Worm (Caenorhabditis elegans) whole organism, L4 larva: ENCODE measurements around the gene spcs-3.

Experiments used
- D1046.2 ChIP-seq: fragments of 200-800 bp; sonication (Bioruptor generic); IDR thresholded peaks from 2 replicates; pipeline ENCODE4 v1.3.6; 2022; ENCODE audit warnings: missing genetic modification characterization, missing compliant biosample characterization
- F26F4.8 ChIP-seq: fragments of 200-800 bp; sonication (Bioruptor generic); conservative IDR thresholded peaks from 2 replicates; pipeline ENCODE4 v1.3.6; 2022; ENCODE audit warnings: missing genetic modification characterization, missing compliant biosample characterization
- F44E2.7 ChIP-seq: fragments of 200-800 bp; sonication (Bioruptor generic); IDR thresholded peaks from 2 replicates; pipeline ENCODE4 v2.1.2; 2022; ENCODE audit warnings: missing genetic modification characterization, missing compliant biosample characterization
- T26A8.4 ChIP-seq: fragments of 200-800 bp; sonication (Bioruptor generic); IDR thresholded peaks from 2 replicates; pipeline ENCODE4 v1.3.6; 2022; ENCODE audit warnings: missing genetic modification characterization, missing compliant biosample characterization
- Y105C5A.15 ChIP-seq: fragments of 200-800 bp; sonication (Bioruptor generic); IDR thresholded peaks from 2 replicates; pipeline ENCODE4 v1.3.6; 2022; ENCODE audit warnings: missing genetic modification characterization, missing compliant biosample characterization
- Y48G9A.11 ChIP-seq: fragments of 200-800 bp; sonication (Bioruptor generic); IDR thresholded peaks from 2 replicates; pipeline ENCODE4 v1.3.6; 2022; ENCODE audit warnings: missing genetic modification reagents, missing genetic modification characterization, missing compliant biosample characterization
- aha-1 ChIP-seq: fragments of 150-350 bp; peaks from one replicate; lab custom pipeline; 2014; ENCODE audit warnings: missing biosample characterization, missing genetic modification characterization
- arid-1 ChIP-seq: fragments of 200-800 bp; sonication (Bioruptor generic); conservative IDR thresholded peaks from 2 replicates; pipeline ENCODE4 v1.3.6; 2022; ENCODE audit warnings: missing genetic modification reagents, missing genetic modification characterization, missing compliant biosample characterization
- ceh-28 ChIP-seq: fragments of 150-350 bp; optimal IDR thresholded peaks from 2 replicates; lab custom pipeline; 2014; ENCODE audit warnings: missing biosample characterization, missing genetic modification reagents, missing genetic modification characterization
- ceh-32 ChIP-seq: sonication (generic microtip); optimal IDR thresholded peaks from 2 replicates; lab custom pipeline; 2016; ENCODE audit warnings: mild to moderate bottlenecking, missing genetic modification characterization, missing compliant biosample characterization; ENCODE audit not compliant: poor library complexity
- daf-12 ChIP-seq: fragments of 150-350 bp; optimal IDR thresholded peaks from 2 replicates; lab custom pipeline; 2014; ENCODE audit warnings: missing biosample characterization, missing genetic modification reagents, missing genetic modification characterization
- daf-16 ChIP-seq, 3 experiments: sonication (generic microtip); optimal IDR thresholded peaks; 2 replicates each; lab custom pipeline; 2016 to 2017; ENCODE audit warnings: missing genetic modification characterization in 3 of 3, missing genetic modification reagents in 3 of 3, mild to moderate bottlenecking in 2 of 3, missing compliant biosample characterization in 2 of 3, missing biosample characterization in 1 of 3, moderate library complexity in 1 of 3
- dmd-6 ChIP-seq: fragments of 200-800 bp; sonication (Bioruptor generic); IDR thresholded peaks from 2 replicates; pipeline ENCODE4 v1.3.6; 2022; ENCODE audit warnings: missing genetic modification reagents, missing genetic modification characterization, missing compliant biosample characterization
- dmd-8 ChIP-seq: fragments of 200-800 bp; sonication (Bioruptor generic); IDR thresholded peaks from 2 replicates; pipeline ENCODE4 v1.3.6; 2022; ENCODE audit warnings: missing genetic modification characterization, missing compliant biosample characterization
- dmd-9 ChIP-seq: fragments of 200-800 bp; sonication (Bioruptor generic); IDR thresholded peaks from 2 replicates; pipeline ENCODE4 v1.3.6; 2022; ENCODE audit warnings: missing genetic modification reagents, missing genetic modification characterization, missing compliant biosample characterization
- duxl-1 ChIP-seq: sonication (generic microtip); optimal IDR thresholded peaks from 2 replicates; lab custom pipeline; 2016; ENCODE audit warnings: mild to moderate bottlenecking, missing genetic modification characterization, moderate library complexity, missing compliant biosample characterization; ENCODE audit not compliant: poor library complexity
- egl-43 ChIP-seq: fragments of 200-800 bp; sonication (Bioruptor generic); IDR thresholded peaks from 2 replicates; pipeline ENCODE4 v1.3.6; 2022; ENCODE audit warnings: missing genetic modification reagents, missing genetic modification characterization, missing compliant biosample characterization
- gei-8 ChIP-seq: fragments of 200-800 bp; sonication (Bioruptor generic); optimal IDR thresholded peaks from 2 replicates; lab custom pipeline; 2018; ENCODE audit warnings: mild to moderate bottlenecking, missing genetic modification characterization, missing compliant biosample characterization
- lim-7 ChIP-seq: fragments of 200-800 bp; sonication (Bioruptor generic); IDR thresholded peaks from 2 replicates; pipeline ENCODE4 v1.3.6; 2022; ENCODE audit warnings: missing genetic modification characterization, missing compliant biosample characterization
- lsy-2 ChIP-seq, 2 experiments: fragments of 150-350 bp in 1 of 2; sonication (generic microtip) in 1 of 2; optimal IDR thresholded peaks; 2 replicates each; lab custom pipeline; 2014 to 2017; ENCODE audit warnings: missing biosample characterization in 2 of 2, missing genetic modification characterization in 2 of 2
- madf-5 ChIP-seq, 2 experiments: fragments of 200-800 bp; sonication (Bioruptor generic); IDR thresholded peaks; 2 replicates each; pipeline ENCODE4 v1.3.6; 2022; ENCODE audit warnings: missing compliant biosample characterization in 2 of 2, missing genetic modification characterization in 2 of 2
- mdl-1 ChIP-seq, 2 experiments: fragments of 150-350 bp in 1 of 2; sonication (generic microtip) in 1 of 2; optimal IDR thresholded peaks; 2 replicates each; lab custom pipeline; 2014 to 2017; ENCODE audit warnings: missing biosample characterization in 2 of 2, missing genetic modification characterization in 2 of 2
- mes-2 ChIP-seq: sonication (generic microtip); optimal IDR thresholded peaks from 2 replicates; lab custom pipeline; 2016; ENCODE audit warnings: missing genotype, mild to moderate bottlenecking, missing genetic modification characterization, missing compliant biosample characterization; ENCODE audit not compliant: poor library complexity, severe bottlenecking
- mxl-3 ChIP-seq: fragments of 200-800 bp; sonication (Bioruptor generic); optimal IDR thresholded peaks from 2 replicates; lab custom pipeline; 2018; ENCODE audit warnings: mild to moderate bottlenecking, missing genetic modification characterization, missing compliant biosample characterization
- nhr-102 ChIP-seq: sonication (generic microtip); optimal IDR thresholded peaks from 2 replicates; lab custom pipeline; 2016; ENCODE audit warnings: mild to moderate bottlenecking, missing genetic modification characterization, moderate library complexity, missing compliant biosample characterization
- nhr-25 ChIP-seq: sonication (generic microtip); optimal IDR thresholded peaks from 2 replicates; lab custom pipeline; 2017; ENCODE audit warnings: missing genetic modification characterization, mild to moderate bottlenecking, missing compliant biosample characterization, antibody characterized with exemption, moderate library complexity, borderline replicate concordance; ENCODE audit not compliant: insufficient read depth
- nhr-28 ChIP-seq: fragments of 150-350 bp; optimal IDR thresholded peaks from 2 replicates; lab custom pipeline; 2014; ENCODE audit warnings: missing biosample characterization, missing genetic modification characterization
- nhr-41 ChIP-seq: fragments of 200-800 bp; sonication (Bioruptor generic); IDR thresholded peaks from 2 replicates; pipeline ENCODE4 v1.3.6; 2022; ENCODE audit warnings: missing genetic modification reagents, missing genetic modification characterization, missing compliant biosample characterization
- nhr-48 ChIP-seq: sonication (generic microtip); optimal IDR thresholded peaks from 2 replicates; lab custom pipeline; 2016; ENCODE audit warnings: mild to moderate bottlenecking, missing genetic modification characterization, missing compliant biosample characterization
- nhr-76 ChIP-seq: fragments of 150-350 bp; optimal IDR thresholded peaks from 2 replicates; lab custom pipeline; 2014; ENCODE audit warnings: missing biosample characterization, missing genetic modification characterization
- pha-4 ChIP-seq, 2 experiments: fragments of 150-350 bp in 1 of 2; fragments of 200-800 bp in 1 of 2; sonication (Bioruptor generic) in 1 of 2; IDR thresholded peaks in 1 of 2; optimal IDR thresholded peaks in 1 of 2; 2 replicates each; pipeline versions ENCODE4 v1.3.6 to Lab custom; 2014 to 2022; ENCODE audit warnings: missing genetic modification characterization in 2 of 2, missing genetic modification reagents in 2 of 2, missing biosample characterization in 1 of 2, missing compliant biosample characterization in 1 of 2
- php-3 ChIP-seq: fragments of 200-800 bp; sonication (Bioruptor generic); IDR thresholded peaks from 2 replicates; pipeline ENCODE4 v1.3.6; 2022; ENCODE audit warnings: missing genetic modification reagents, missing genetic modification characterization, missing compliant biosample characterization
- saeg-2 ChIP-seq: fragments of 200-800 bp; sonication (Bioruptor generic); IDR thresholded peaks from 2 replicates; pipeline ENCODE4 v1.3.6; 2022; ENCODE audit warnings: missing genetic modification reagents, missing genetic modification characterization, missing compliant biosample characterization
- skn-1 ChIP-seq: fragments of 150-350 bp; optimal IDR thresholded peaks from 2 replicates; lab custom pipeline; 2014; ENCODE audit warnings: missing biosample characterization, missing genetic modification characterization
- snpc-4 ChIP-seq: fragments of 150-350 bp; optimal IDR thresholded peaks from 2 replicates; lab custom pipeline; 2014; ENCODE audit warnings: missing biosample characterization, missing genetic modification characterization
- spr-3 ChIP-seq: fragments of 200-800 bp; sonication (Bioruptor generic); optimal IDR thresholded peaks from 2 replicates; lab custom pipeline; 2018; ENCODE audit warnings: mild to moderate bottlenecking, missing genetic modification characterization, missing compliant biosample characterization
- unc-62 ChIP-seq, 3 experiments: fragments of 150-350 bp in 1 of 3; sonication (generic microtip); optimal IDR thresholded peaks in 2 of 3; peaks in 1 of 3; 1 replicate in 1 of 3; 2 replicates in 2 of 3; lab custom pipeline; 2014 to 2017; ENCODE audit warnings: missing biosample characterization in 3 of 3, missing genetic modification characterization in 3 of 3, missing genetic modification reagents in 3 of 3, missing genotype in 1 of 3
- vab-7 ChIP-seq: fragments of 200-800 bp; sonication (Bioruptor generic); IDR thresholded peaks from 2 replicates; pipeline ENCODE4 v1.3.6; 2022; ENCODE audit warnings: missing genetic modification reagents, missing genetic modification characterization, missing compliant biosample characterization
- zfp-3 ChIP-seq: fragments of 200-800 bp; sonication (Bioruptor generic); conservative IDR thresholded peaks from 2 replicates; pipeline ENCODE4 v1.3.6; 2022; ENCODE audit warnings: missing genetic modification reagents, missing genetic modification characterization, missing compliant biosample characterization
- ztf-11 ChIP-seq: fragments of 150-350 bp; optimal IDR thresholded peaks from 2 replicates; lab custom pipeline; 2014; ENCODE audit warnings: missing biosample characterization, missing genetic modification characterization
- ztf-7 ChIP-seq: fragments of 150-350 bp; optimal IDR thresholded peaks from 2 replicates; lab custom pipeline; 2014; ENCODE audit warnings: missing biosample characterization, missing genetic modification characterization

Gene spcs-3

ce11 chrIII:8066989-8067388, 22.2 kb downstream of the spcs-3 start, which contains the start of gene pros-1:
Gene pros-1, plus strand, starts transcription at chrIII:8067289.
- TF ChIP-seq lsy-2 (tag; optimal IDR thresholded peaks at IDR 0.05; lab: Kevin White, UChicago) (no peak), nhr-28 (tag; lab: Kevin White, UChicago) (no peak), saeg-2 (GFP tag; lab: Robert Waterston, UW) (no peak), ceh-32 (tag; lab: Kevin White, UChicago) (no peak), skn-1 (tag; lab: Kevin White, UChicago) (no peak), nhr-76 (no peak), daf-12 (tag; lab: Kevin White, UChicago) (no peak), egl-43 (no peak), dmd-6 (GFP tag; lab: Robert Waterston, UW) (no peak), nhr-41 (GFP tag; lab: Robert Waterston, UW) (no peak)

DNA sequence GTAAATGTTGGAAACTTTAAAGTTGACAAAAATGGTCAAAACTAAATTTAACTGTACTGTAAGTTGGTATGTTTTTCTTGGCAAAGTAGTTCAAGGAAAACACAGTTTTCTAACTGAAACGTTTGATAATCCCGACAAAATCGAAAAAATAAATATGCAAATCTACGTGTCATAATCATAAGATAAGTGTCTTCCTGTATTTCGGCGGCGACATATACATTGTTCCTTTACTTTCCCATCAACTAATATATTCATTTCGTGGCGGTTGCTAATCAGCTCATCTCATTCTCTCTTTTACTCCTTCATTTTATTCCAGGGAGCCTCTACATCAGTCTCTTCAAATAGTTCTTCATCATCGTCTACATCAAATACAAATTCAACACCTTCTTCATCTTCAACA, 23.0 kb downstream of the spcs-3 start:
- peak; percentile 93 for TF ChIP-seq aha-1 (tag; lab: Kevin White, UChicago)
- no peak for TF ChIP-seq zfp-3 (GFP tag; lab: Robert Waterston, UW)

DNA sequence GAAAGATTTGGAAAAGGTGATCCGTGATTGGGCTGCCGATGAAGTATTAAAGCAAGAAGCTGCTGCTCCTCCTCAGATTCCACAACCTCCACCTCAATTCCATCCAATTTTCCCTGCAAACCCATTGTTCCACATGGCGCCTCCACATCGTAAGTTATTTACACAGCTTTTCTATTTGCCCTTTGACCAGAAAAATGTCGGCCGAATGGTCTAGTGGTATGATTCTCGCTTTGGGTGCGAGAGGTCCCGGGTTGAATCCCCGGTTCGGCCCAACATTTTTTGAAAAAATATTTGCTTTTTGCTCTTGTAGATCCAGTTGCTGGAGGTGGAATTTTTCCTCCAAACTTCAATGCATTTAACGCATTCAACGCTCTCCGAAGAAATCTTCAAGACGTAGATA, 24.4 kb downstream of the spcs-3 start:
- no peak for TF ChIP-seq nhr-102
- 0 out of 2 replicates have a peak, but pooled peaks have one; percentile 28 for TF ChIP-seq Y48G9A.11 (GFP tag; lab: Robert Waterston, UW)
- no peak for TF ChIP-seq daf-16 (GFP tag; optimal IDR thresholded peaks at IDR 0.05; lab: Kevin White, UChicago)
- no peak for TF ChIP-seq daf-16 (tag; optimal IDR thresholded peaks at IDR 0.05; lab: Kevin White, UChicago)
- TF ChIP-seq arid-1 (GFP tag; lab: Robert Waterston, UW) = 0 out of 2 replicates have a peak, but pooled peaks have one; percentile 23
- no peak for TF ChIP-seq F44E2.7 (GFP tag; lab: Robert Waterston, UW)
- TF ChIP-seq mes-2 (tag; lab: Kevin White, UChicago) = peak; percentile 55
- no peak for TF ChIP-seq ztf-7
- peak; percentile 50; the same call in 1 of the 2 replicates for TF ChIP-seq lim-7 (GFP tag; lab: Robert Waterston, UW)
- no peak for TF ChIP-seq ceh-28 (tag; lab: Kevin White, UChicago)
- TF ChIP-seq nhr-25 (tag; lab: Kevin White, UChicago) = no peak
- TF ChIP-seq gei-8 (GFP tag; lab: Kevin White, UChicago) = no peak
- TF ChIP-seq snpc-4 (tag; lab: Kevin White, UChicago) = peak; percentile 39
- peak; percentile 48; the same call in 1 of the 2 replicates for TF ChIP-seq egl-43
- no peak for TF ChIP-seq ztf-11
- 0 out of 2 replicates have a peak, but pooled peaks have one; percentile 53 for TF ChIP-seq D1046.2
- TF ChIP-seq T26A8.4 (GFP tag; lab: Robert Waterston, UW) = no peak
- peak; percentile 71; the same call in 1 of the 2 replicates for TF ChIP-seq F26F4.8 (GFP tag; lab: Robert Waterston, UW)
- no peak for TF ChIP-seq php-3 (GFP tag; lab: Robert Waterston, UW)
- TF ChIP-seq madf-5 (GFP tag; IDR thresholded peaks at IDR 0.05; lab: Robert Waterston, UW) = 0 out of 4 replicates have a peak, but pooled peaks have one; percentile 10 to 15
- 0 out of 2 replicates have a peak, but pooled peaks have one; percentile 57 for TF ChIP-seq dmd-8 (GFP tag; lab: Robert Waterston, UW)
- no peak for TF ChIP-seq dmd-9 (GFP tag; lab: Robert Waterston, UW)
- TF ChIP-seq mdl-1 (tag; optimal IDR thresholded peaks at IDR 0.05; lab: Kevin White, UChicago) = no peak
- no peak for TF ChIP-seq mxl-3 (GFP tag; lab: Kevin White, UChicago)
- no peak for TF ChIP-seq pha-4 (GFP tag; IDR thresholded peaks at IDR 0.05; lab: Robert Waterston, UW)
- TF ChIP-seq pha-4 (tag; optimal IDR thresholded peaks at IDR 0.05; lab: Kevin White, UChicago) = no peak
- TF ChIP-seq duxl-1 = peak; percentile 14
- TF ChIP-seq aha-1 (tag; lab: Kevin White, UChicago) = no peak
- no peak for TF ChIP-seq nhr-48 (tag; lab: Kevin White, UChicago)
- peak; percentile 38; the same call in 1 of the 2 replicates for TF ChIP-seq vab-7 (GFP tag; lab: Robert Waterston, UW)
- TF ChIP-seq Y105C5A.15 (GFP tag; lab: Robert Waterston, UW) = 0 out of 2 replicates have a peak, but pooled peaks have one; percentile 41
- peak in 1 of 2 experiments; percentile 95 for TF ChIP-seq unc-62 (GFP tag; optimal IDR thresholded peaks at IDR 0.05 in 1 of 2; lab: Kevin White, UChicago)
- TF ChIP-seq unc-62 (tag; optimal IDR thresholded peaks at IDR 0.05; lab: Kevin White, UChicago) = no peak
- TF ChIP-seq spr-3 (GFP tag; lab: Kevin White, UChicago) = no peak
